Worm (Caenorhabditis elegans) whole organism, early embryonic: ENCODE data around the gene K07E1.1.

ENCODE experiments used
- aly-1 ChIP-seq: sonication (generic microtip); optimal IDR thresholded peaks from 2 replicates; lab custom pipeline; 2016; ENCODE audit warnings: missing genetic modification characterization, missing compliant biosample characterization
- ama-1 ChIP-seq: fragments of 150-350 bp; optimal IDR thresholded peaks from 2 replicates; lab custom pipeline; 2014
- ceh-13 ChIP-seq: fragments of 200-800 bp; sonication (Bioruptor generic); optimal IDR thresholded peaks from 2 replicates; lab custom pipeline; 2018; ENCODE audit warnings: mild to moderate bottlenecking, missing genetic modification characterization, missing compliant biosample characterization
- ceh-36 ChIP-seq: sonication (generic microtip); optimal IDR thresholded peaks from 2 replicates; lab custom pipeline; 2016; ENCODE audit warnings: missing genetic modification characterization, inconsistent platforms, missing compliant biosample characterization
- pes-1 ChIP-seq: fragments of 200-800 bp; sonication (Bioruptor generic); IDR thresholded peaks from 2 replicates; pipeline ENCODE4 v1.3.6; 2022; ENCODE audit warnings: missing genetic modification reagents, missing genetic modification characterization, missing compliant biosample characterization
- sea-1 ChIP-seq: fragments of 200-800 bp; sonication (Bioruptor generic); conservative IDR thresholded peaks from 2 replicates; pipeline ENCODE4 v1.3.6; 2022; ENCODE audit warnings: missing genetic modification characterization, missing compliant biosample characterization
- tbx-11 ChIP-seq: fragments of 200-800 bp; sonication (Bioruptor generic); IDR thresholded peaks from 2 replicates; pipeline ENCODE4 v1.3.6; 2022; ENCODE audit warnings: missing genetic modification characterization, missing compliant biosample characterization
- tbx-37 ChIP-seq: fragments of 200-800 bp; sonication (Bioruptor generic); conservative IDR thresholded peaks from 2 replicates; pipeline ENCODE4 v1.3.6; 2022; ENCODE audit warnings: missing genetic modification reagents, missing genetic modification characterization, missing compliant biosample characterization
- tra-4 ChIP-seq: sonication (generic microtip); optimal IDR thresholded peaks from 2 replicates; lab custom pipeline; 2017; ENCODE audit warnings: missing genetic modification characterization, missing compliant biosample characterization

DNA sequence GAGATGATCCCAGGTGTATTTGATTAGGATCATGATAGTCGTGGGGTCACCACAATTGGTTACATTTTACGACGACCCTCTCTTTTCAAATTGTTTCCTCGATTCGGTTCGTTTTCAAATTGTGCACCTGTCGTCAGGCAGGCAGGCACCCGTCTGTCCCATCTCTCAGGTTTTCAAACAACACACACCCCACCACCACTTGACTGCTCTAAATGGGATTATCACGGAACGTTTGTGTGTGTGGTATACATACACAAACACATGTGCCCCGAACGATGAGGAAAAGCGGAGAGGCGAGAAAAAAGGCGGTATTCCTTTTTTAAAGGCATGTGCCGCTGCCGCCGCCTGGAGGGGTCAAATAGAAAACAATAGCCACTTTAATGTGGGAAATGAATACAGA lies 34.4 kb downstream of the K07E1.1 start:
- TF ChIP-seq ama-1 (lab: Kevin White, UChicago) (no peak), tbx-37 (no peak), ceh-36 (tag; lab: Kevin White, UChicago) (peak; percentile 54), pes-1 (GFP tag; lab: Robert Waterston, UW) (no peak), tbx-11 (GFP tag; lab: Robert Waterston, UW) (no peak), ceh-13 (GFP tag; lab: Kevin White, UChicago) (no peak), aly-1 (tag; lab: Kevin White, UChicago) (no peak), sea-1 (GFP tag; lab: Robert Waterston, UW) (no peak), tra-4 (no peak)
